Worm (Caenorhabditis elegans): ENCODE data around the gene nhr-10.

nhr-10 gene

ce11 chrIII:7062580-7062979 lies 52.7 kb downstream of the nhr-10 start, which contains the start of gene R01H2.1:
Gene R01H2.1, plus strand, starts transcription at chrIII:7062880.
- TF ChIP-seq nhr-84 (tag; optimal IDR thresholded peaks at IDR 0.05) (no peak), efl-1 (optimal IDR thresholded peaks at IDR 0.05) (no peak), efl-1 (GFP tag; optimal IDR thresholded peaks at IDR 0.05 in 1 of 2) (no peak), fkh-8 (tag; optimal IDR thresholded peaks at IDR 0.05) (no peak), lsy-2 (tag; optimal IDR thresholded peaks at IDR 0.05) (no peak), lir-3 (tag; optimal IDR thresholded peaks at IDR 0.05; ENCODE audit: poor library complexity) (no peak), C34B4.2 (tag; optimal IDR thresholded peaks at IDR 0.05) (no peak), lin-15B (tag; optimal IDR thresholded peaks at IDR 0.05) (no peak), ztf-4 (tag; optimal IDR thresholded peaks at IDR 0.05) (no peak), sup-37 (GFP tag; optimal IDR thresholded peaks at IDR 0.05) (no peak), nhr-90 (tag; optimal IDR thresholded peaks at IDR 0.05; ENCODE audit: poor library complexity) (no peak), snu-23 (GFP tag; optimal IDR thresholded peaks at IDR 0.05) (no peak), C04F5.9 (tag; optimal IDR thresholded peaks at IDR 0.05) (no peak), efl-3 (GFP tag; optimal IDR thresholded peaks at IDR 0.05) (no peak), fkh-10 (GFP tag; optimal IDR thresholded peaks at IDR 0.05) (no peak), hpl-2 (GFP tag; optimal IDR thresholded peaks at IDR 0.05) (no peak), jun-1 (tag; optimal IDR thresholded peaks at IDR 0.05) (no peak), nhr-237 (tag; optimal IDR thresholded peaks at IDR 0.05) (no peak), mep-1 (tag; optimal IDR thresholded peaks at IDR 0.05) (no peak), unc-98 (GFP tag; IDR thresholded peaks at IDR 0.05) (no peak)
